Worm (Caenorhabditis elegans): ENCODE data around the gene skn-1.

DNA sequence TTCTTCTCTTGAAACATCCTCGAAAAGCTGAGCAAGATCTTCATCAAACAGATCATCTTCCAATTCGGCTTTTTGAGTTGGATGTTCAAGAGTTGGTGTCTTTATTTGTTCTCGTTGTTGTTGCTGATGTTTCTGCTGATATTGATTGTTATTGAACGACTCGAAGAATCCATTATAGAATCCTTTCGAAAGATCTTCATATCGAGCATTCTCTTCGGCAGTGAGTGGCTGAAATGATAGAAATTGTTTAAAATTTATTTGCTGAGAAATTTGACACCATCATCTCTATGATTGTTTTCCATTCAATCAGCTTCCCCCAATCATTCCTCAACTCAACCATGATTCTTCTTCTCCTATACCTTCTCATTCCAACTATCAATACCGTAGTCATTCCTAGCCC is 6.5 kb downstream of the skn-1 start, which contains the start of gene clec-178:
- TF ChIP-seq pqm-1 (tag; optimal IDR thresholded peaks at IDR 0.05): no peak
- TF ChIP-seq nhr-11 (tag; optimal IDR thresholded peaks at IDR 0.05): no peak
- no peak for TF ChIP-seq unc-98 (GFP tag; IDR thresholded peaks at IDR 0.05)
- no peak for TF ChIP-seq elt-3 (tag; optimal IDR thresholded peaks at IDR 0.05)
- TF ChIP-seq ces-1 (GFP tag; optimal IDR thresholded peaks at IDR 0.05): no peak
- TF ChIP-seq isw-1 (GFP tag; IDR thresholded peaks at IDR 0.05): no peak
- no peak for TF ChIP-seq sptf-1 (tag; optimal IDR thresholded peaks at IDR 0.05)
- no peak for TF ChIP-seq lin-39 (tag; optimal IDR thresholded peaks at IDR 0.05)
- no peak for TF ChIP-seq blmp-1 (tag; optimal IDR thresholded peaks at IDR 0.05)
- TF ChIP-seq nhr-77 (tag; optimal IDR thresholded peaks at IDR 0.05): no peak
- TF ChIP-seq lin-15B (tag; optimal IDR thresholded peaks at IDR 0.05): no peak
- TF ChIP-seq tbx-2 (tag; optimal IDR thresholded peaks at IDR 0.05): no peak
